Fruit fly (Drosophila melanogaster): ENCODE measurements around the gene CG3078.

CG3078 gene

dm6 chrX:2300293-2301068, 40.8 kb upstream of the CG3078 start:
- no peak for TF ChIP-seq pan (optimal IDR thresholded peaks at IDR 0.05)
- TF ChIP-seq EcR (GFP tag; optimal IDR thresholded peaks at IDR 0.05): no peak
- no peak for TF ChIP-seq psq (optimal IDR thresholded peaks at IDR 0.05)
- no peak for TF ChIP-seq Dll (optimal IDR thresholded peaks at IDR 0.05)
- no peak for TF ChIP-seq CG8478 (optimal IDR thresholded peaks at IDR 0.05)
- no peak for TF ChIP-seq usp (GFP tag; optimal IDR thresholded peaks at IDR 0.05)

- no peak for TF ChIP-seq CG8478 (optimal IDR thresholded peaks at IDR 0.05)
- TF ChIP-seq usp (GFP tag; optimal IDR thresholded peaks at IDR 0.05): no peak
- no peak for TF ChIP-seq pan (optimal IDR thresholded peaks at IDR 0.05)
- TF ChIP-seq Dll (optimal IDR thresholded peaks at IDR 0.05): no peak
- no peak for TF ChIP-seq EcR (GFP tag; optimal IDR thresholded peaks at IDR 0.05)
- TF ChIP-seq psq (optimal IDR thresholded peaks at IDR 0.05): no peak
These were observed 39.2 kb upstream of the CG3078 start for dm6 chrX:2298708-2299370.

- TF ChIP-seq Dll (optimal IDR thresholded peaks at IDR 0.05) (peak; percentile 75), usp (GFP tag; optimal IDR thresholded peaks at IDR 0.05) (no peak), psq (optimal IDR thresholded peaks at IDR 0.05) (no peak), EcR (GFP tag; optimal IDR thresholded peaks at IDR 0.05) (no peak), CG8478 (optimal IDR thresholded peaks at IDR 0.05) (no peak)
These were observed 38.0 kb upstream of the CG3078 start for dm6 chrX:2297428-2298200.

- TF ChIP-seq usp (GFP tag; optimal IDR thresholded peaks at IDR 0.05): no peak
- TF ChIP-seq pan (optimal IDR thresholded peaks at IDR 0.05): no peak
- peak; percentile 21 to 66 for TF ChIP-seq EcR (GFP tag; optimal IDR thresholded peaks at IDR 0.05)
- no peak for TF ChIP-seq psq (optimal IDR thresholded peaks at IDR 0.05)
- TF ChIP-seq Dll (optimal IDR thresholded peaks at IDR 0.05): no peak
- no peak for TF ChIP-seq CG8478 (optimal IDR thresholded peaks at IDR 0.05)
These were observed 36.8 kb upstream of the CG3078 start for dm6 chrX:2296230-2297044.

dm6 chrX:2295435-2296229, 36.0 kb upstream of the CG3078 start, which contains the start of gene Raf:
TSS of gene Raf (plus strand) at chrX:2295466.
- TF ChIP-seq CG8478 (optimal IDR thresholded peaks at IDR 0.05) (no peak), usp (GFP tag; optimal IDR thresholded peaks at IDR 0.05) (no peak), Dll (optimal IDR thresholded peaks at IDR 0.05) (peak; percentile 77), psq (optimal IDR thresholded peaks at IDR 0.05) (no peak), EcR (GFP tag; optimal IDR thresholded peaks at IDR 0.05) (no peak), pan (optimal IDR thresholded peaks at IDR 0.05) (no peak)

- TF ChIP-seq Dll (optimal IDR thresholded peaks at IDR 0.05) (peak; percentile 49), usp (GFP tag; optimal IDR thresholded peaks at IDR 0.05) (no peak), EcR (GFP tag; optimal IDR thresholded peaks at IDR 0.05) (peak in 1 of 2 experiments; percentile 34)
These were observed 35.1 kb upstream of the CG3078 start for dm6 chrX:2294474-2295434.

- TF ChIP-seq CG8478 (optimal IDR thresholded peaks at IDR 0.05) (no peak), pan (optimal IDR thresholded peaks at IDR 0.05) (no peak), psq (optimal IDR thresholded peaks at IDR 0.05) (no peak), Dll (optimal IDR thresholded peaks at IDR 0.05) (peak; percentile 38), EcR (GFP tag; optimal IDR thresholded peaks at IDR 0.05) (no peak), usp (GFP tag; optimal IDR thresholded peaks at IDR 0.05) (no peak)
These were observed 33.8 kb upstream of the CG3078 start, which contains the start of gene CG2865 for dm6 chrX:2293294-2293988. TSS of gene CG2865 (minus strand) at chrX:2293411.

- TF ChIP-seq CG8478 (optimal IDR thresholded peaks at IDR 0.05): no peak
- no peak for TF ChIP-seq EcR (GFP tag; optimal IDR thresholded peaks at IDR 0.05)
- TF ChIP-seq pan (optimal IDR thresholded peaks at IDR 0.05): no peak
- no peak for TF ChIP-seq usp (GFP tag; optimal IDR thresholded peaks at IDR 0.05)
- TF ChIP-seq psq (optimal IDR thresholded peaks at IDR 0.05): no peak
- TF ChIP-seq Dll (optimal IDR thresholded peaks at IDR 0.05): no peak
These were observed 32.7 kb upstream of the CG3078 start for dm6 chrX:2292410-2292809.

dm6 chrX:2291023-2291422, 31.4 kb upstream of the CG3078 start:
- TF ChIP-seq EcR (GFP tag; optimal IDR thresholded peaks at IDR 0.05): no peak
- no peak for TF ChIP-seq usp (GFP tag; optimal IDR thresholded peaks at IDR 0.05)
- TF ChIP-seq CG8478 (optimal IDR thresholded peaks at IDR 0.05): no peak
- TF ChIP-seq psq (optimal IDR thresholded peaks at IDR 0.05): no peak
- no peak for TF ChIP-seq Dll (optimal IDR thresholded peaks at IDR 0.05)
- TF ChIP-seq pan (optimal IDR thresholded peaks at IDR 0.05): no peak

Data from whole organism.